Fruit fly (Drosophila melanogaster): Measurements from ENCODE around the gene Ilp7.

Ilp7 gene

DNA sequence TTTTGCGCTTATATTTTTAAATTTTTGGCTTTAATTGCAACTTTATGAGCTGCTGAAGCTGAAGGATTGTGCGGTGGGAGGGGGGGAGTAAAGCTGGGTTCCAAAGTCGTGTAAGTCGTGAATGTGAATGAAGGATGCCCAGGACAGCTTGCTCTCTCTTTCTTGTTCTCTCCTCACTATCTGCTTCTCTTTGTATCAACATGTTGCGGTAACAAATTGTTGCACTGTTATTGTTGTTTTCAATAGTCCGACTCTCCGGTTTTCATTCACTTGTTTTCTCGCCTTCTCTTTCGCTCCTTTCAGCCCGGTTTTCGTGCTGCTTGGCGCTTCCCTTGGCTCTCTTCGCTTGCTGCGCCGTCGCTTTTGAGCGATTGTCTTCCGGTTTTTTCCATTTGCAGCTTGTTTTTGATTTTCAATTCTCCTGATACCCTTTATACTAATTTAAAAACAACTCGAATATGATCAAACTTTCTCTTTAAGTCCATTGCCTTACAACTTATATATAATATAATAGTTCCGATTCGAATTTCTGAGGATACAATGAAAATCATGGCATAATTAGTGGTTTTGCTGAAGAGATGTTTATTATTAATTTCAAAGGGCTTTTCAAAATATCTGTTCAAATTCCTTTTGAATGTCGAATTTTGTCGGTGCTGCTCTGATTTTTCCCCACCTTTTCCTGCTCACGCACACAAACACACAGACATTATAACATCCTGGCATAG is 17.6 kb downstream of the Ilp7 start (continued):
- TF ChIP-seq CG3032 (tag; optimal IDR thresholded peaks at IDR 0.05) (peak; percentile 88), Hr38 (GFP tag; optimal IDR thresholded peaks at IDR 0.05) (no peak), CG16779 (tag; optimal IDR thresholded peaks at IDR 0.05) (peak; percentile 67), Hr4 (GFP tag; optimal IDR thresholded peaks at IDR 0.05) (peak; percentile 77), CG8119 (GFP tag; IDR thresholded peaks at IDR 0.05) (peak; percentile 74), CG8319 (GFP tag; optimal IDR thresholded peaks at IDR 0.05) (peak; percentile 2), CG11762 (GFP tag; optimal IDR thresholded peaks at IDR 0.05; ENCODE audit: insufficient read depth) (peak; percentile 30), CG34406 (GFP tag; optimal IDR thresholded peaks at IDR 0.05) (peak; percentile 76), Gug (GFP tag; IDR thresholded peaks at IDR 0.05) (peak; percentile 35; the same call in 1 of the 2 replicates), CG32006 (GFP tag; optimal IDR thresholded peaks at IDR 0.05) (peak; percentile 89), Ets96B (tag; optimal IDR thresholded peaks at IDR 0.05) (peak; percentile 76), OdsH (GFP tag; optimal IDR thresholded peaks at IDR 0.05) (peak; percentile 83), cyc (GFP tag; optimal IDR thresholded peaks at IDR 0.05) (peak; percentile 41), CG7368 (GFP tag; optimal IDR thresholded peaks at IDR 0.05) (no peak), Ets21C (GFP tag; optimal IDR thresholded peaks at IDR 0.05) (peak; percentile 47), CG11902 (GFP tag; optimal IDR thresholded peaks at IDR 0.05) (peak; percentile 3), CG1621 (tag; optimal IDR thresholded peaks at IDR 0.05) (peak; percentile 72), Lpt (GFP tag; optimal IDR thresholded peaks at IDR 0.05) (peak; percentile 65), Sox102F (GFP tag; optimal IDR thresholded peaks at IDR 0.05) (peak; percentile 71), vri (GFP tag; optimal IDR thresholded peaks at IDR 0.05) (peak; percentile 51), Blimp-1 (GFP tag; optimal IDR thresholded peaks at IDR 0.05) (no peak), dsx (GFP tag; optimal IDR thresholded peaks at IDR 0.05; ENCODE audit: poor library complexity, severe bottlenecking) (peak; percentile 74), CG10631 (GFP tag; optimal IDR thresholded peaks at IDR 0.05) (peak; percentile 84), eg (GFP tag; IDR thresholded peaks at IDR 0.05) (0 out of 3 replicates have a peak, but pooled peaks have one; percentile 34), esn (GFP tag; optimal IDR thresholded peaks at IDR 0.05) (peak; percentile 78), fkh (GFP tag; optimal IDR thresholded peaks at IDR 0.05) (no peak), Eip93F (GFP tag; optimal IDR thresholded peaks at IDR 0.05) (peak; percentile 36), CG6163 (GFP tag; IDR thresholded peaks at IDR 0.05) (0 out of 3 replicates have a peak, but pooled peaks have one; percentile 10), ss (GFP tag; optimal IDR thresholded peaks at IDR 0.05) (peak; percentile 59 to 81)

- no peak for TF ChIP-seq net (GFP tag; optimal IDR thresholded peaks at IDR 0.05)
- no peak for TF ChIP-seq svp (GFP tag)
- TF ChIP-seq Ets21C (GFP tag; optimal IDR thresholded peaks at IDR 0.05), result no peak
- TF ChIP-seq CG6808 (GFP tag; optimal IDR thresholded peaks at IDR 0.05), result peak; percentile 27
- TF ChIP-seq CG11294 (GFP tag; IDR thresholded peaks at IDR 0.05), result no peak
- peak; percentile 6 for TF ChIP-seq CG6854 (GFP tag; optimal IDR thresholded peaks at IDR 0.05)
- no peak for TF ChIP-seq esn (GFP tag; optimal IDR thresholded peaks at IDR 0.05)
- TF ChIP-seq CG31627 (GFP tag; optimal IDR thresholded peaks at IDR 0.05), result no peak
- TF ChIP-seq CG4318 (GFP tag; optimal IDR thresholded peaks at IDR 0.05), result no peak
- no peak for TF ChIP-seq pdm3 (GFP tag; optimal IDR thresholded peaks at IDR 0.05)
- peak in 1 of 2 experiments; percentile 20 for TF ChIP-seq ss (GFP tag; optimal IDR thresholded peaks at IDR 0.05)
Observed at dm6 chrX:3685534-3685922, 18.1 kb downstream of the Ilp7 start.
